Worm (Caenorhabditis elegans) whole organism, L2 larva: Measurements from ENCODE around the gene W09G12.9.

Source experiments
- C34F6.9 ChIP-seq: fragments of 150-350 bp; optimal IDR thresholded peaks from 2 replicates; lab custom pipeline; 2014; ENCODE audit warnings: missing biosample characterization, missing genetic modification characterization
- aly-2 ChIP-seq: fragments of 150-350 bp; optimal IDR thresholded peaks from 2 replicates; lab custom pipeline; 2014; ENCODE audit warnings: missing biosample characterization, missing genetic modification characterization
- ama-1 ChIP-seq: fragments of 150-350 bp; optimal IDR thresholded peaks from 2 replicates; lab custom pipeline; 2018; ENCODE audit warnings: inconsistent platforms
- dmd-4 ChIP-seq: sonication (generic microtip); optimal IDR thresholded peaks from 2 replicates; lab custom pipeline; 2017; ENCODE audit warnings: missing biosample characterization, missing genetic modification characterization
- elt-1 ChIP-seq: fragments of 150-350 bp; optimal IDR thresholded peaks from 2 replicates; lab custom pipeline; 2014; ENCODE audit warnings: missing biosample characterization, missing genetic modification characterization
- gmeb-1 ChIP-seq: fragments of 150-350 bp; optimal IDR thresholded peaks from 2 replicates; lab custom pipeline; 2014; ENCODE audit warnings: missing biosample characterization, missing genetic modification characterization
- lin-11 ChIP-seq: fragments of 150-350 bp; sonication (generic microtip); optimal IDR thresholded peaks from 2 replicates; lab custom pipeline; 2014; ENCODE audit warnings: missing biosample characterization, missing genetic modification characterization, inconsistent platforms, mixed read lengths
- lin-13 ChIP-seq: fragments of 150-350 bp; optimal IDR thresholded peaks from 2 replicates; lab custom pipeline; 2014; ENCODE audit warnings: missing biosample characterization, missing genetic modification reagents, missing genetic modification characterization
- nhr-10 ChIP-seq: sonication (generic microtip); optimal IDR thresholded peaks from 2 replicates; lab custom pipeline; 2017; ENCODE audit warnings: missing biosample characterization, missing genetic modification characterization
- nhr-12 ChIP-seq: fragments of 150-350 bp; optimal IDR thresholded peaks from 2 replicates; lab custom pipeline; 2014; ENCODE audit warnings: missing biosample characterization, missing genetic modification characterization
- nhr-237 ChIP-seq: fragments of 150-350 bp; optimal IDR thresholded peaks from 2 replicates; lab custom pipeline; 2014; ENCODE audit warnings: missing biosample characterization, missing genetic modification characterization
- snpc-4 ChIP-seq: fragments of 150-350 bp; optimal IDR thresholded peaks from 2 replicates; lab custom pipeline; 2014; ENCODE audit warnings: missing biosample characterization, missing genetic modification characterization
- ztf-11 ChIP-seq: sonication (generic microtip); optimal IDR thresholded peaks from 2 replicates; lab custom pipeline; 2017; ENCODE audit warnings: missing biosample characterization, missing genetic modification characterization

DNA sequence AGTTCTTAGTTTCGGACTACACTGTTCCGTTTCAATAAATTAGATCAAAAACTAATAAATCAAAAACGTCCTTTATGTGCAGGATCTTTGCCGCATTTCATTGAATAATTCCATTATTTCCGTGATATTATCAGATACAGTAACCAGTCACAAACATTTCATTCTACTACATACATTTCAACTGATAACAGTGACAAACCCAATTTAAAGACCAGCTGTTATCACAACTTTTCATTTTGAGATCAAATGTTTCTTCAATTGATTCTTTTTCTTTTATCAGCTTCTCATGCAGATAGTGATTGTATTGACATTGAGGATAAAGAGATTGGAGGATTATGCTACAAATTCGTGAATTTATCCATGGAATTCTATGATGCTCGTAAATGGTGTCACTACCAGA lies 40.3 kb downstream of the W09G12.9 start, which contains the start of gene clec-168:
- TF ChIP-seq aly-2 (tag; lab: Kevin White, UChicago) = no peak
- TF ChIP-seq gmeb-1 (tag; lab: Kevin White, UChicago) = no peak
- no peak for TF ChIP-seq lin-13 (GFP tag; lab: Kevin White, UChicago)
- no peak for TF ChIP-seq lin-11 (tag; lab: Kevin White, UChicago)
- no peak for TF ChIP-seq nhr-12 (tag; lab: Kevin White, UChicago)
- no peak for TF ChIP-seq ztf-11 (tag; lab: Kevin White, UChicago)
- TF ChIP-seq dmd-4 = no peak
- TF ChIP-seq elt-1 = no peak
- no peak for TF ChIP-seq snpc-4 (tag; lab: Kevin White, UChicago)
- TF ChIP-seq ama-1 (lab: Kevin White, UChicago) = no peak
- no peak for TF ChIP-seq nhr-10
- TF ChIP-seq nhr-237 = no peak
- TF ChIP-seq C34F6.9 (tag; lab: Kevin White, UChicago) = no peak
